Fruit fly (Drosophila melanogaster) whole organism, prepupa: ENCODE data around the gene CG42821.

Source experiments
- Blimp-1 ChIP-seq: fragments of 200-800 bp; sonication (Bioruptor generic); optimal IDR thresholded peaks from 3 replicates; lab custom pipeline; 2017; ENCODE audit warnings: missing biosample characterization, missing genetic modification characterization, mild to moderate bottlenecking, moderate library complexity, missing genetic modification reagents
- CG10631 ChIP-seq: fragments of 200-800 bp; sonication (Bioruptor generic); optimal IDR thresholded peaks from 2 replicates; lab custom pipeline; 2016; ENCODE audit warnings: missing biosample characterization, missing genetic modification characterization
- CG11294 ChIP-seq: fragments of 200-800 bp; sonication (Bioruptor generic); IDR thresholded peaks from 2 replicates; pipeline ENCODE4 v1.3.6; 2022; ENCODE audit warnings: missing biosample characterization, missing genetic modification characterization
- CG11762 ChIP-seq: fragments of 200-800 bp; sonication (Bioruptor generic); optimal IDR thresholded peaks from 3 replicates; lab custom pipeline; 2016; ENCODE audit warnings: missing biosample characterization, missing genetic modification characterization; ENCODE audit not compliant: insufficient read depth
- CG3032 ChIP-seq: fragments of 200-800 bp; optimal IDR thresholded peaks from 2 replicates; lab custom pipeline; 2019; ENCODE audit warnings: missing biosample characterization, mild to moderate bottlenecking, missing genetic modification characterization, moderate library complexity
- CG31627 ChIP-seq: fragments of 200-800 bp; sonication (Bioruptor generic); optimal IDR thresholded peaks from 3 replicates; lab custom pipeline; 2016; ENCODE audit warnings: missing biosample characterization, missing genetic modification characterization
- CG32006 ChIP-seq: fragments of 200-800 bp; sonication (Bioruptor generic); optimal IDR thresholded peaks from 3 replicates; lab custom pipeline; 2017; ENCODE audit warnings: missing biosample characterization, mild to moderate bottlenecking, missing genetic modification characterization
- CG34406 ChIP-seq: fragments of 200-800 bp; sonication (Bioruptor generic); optimal IDR thresholded peaks from 3 replicates; lab custom pipeline; 2016; ENCODE audit warnings: missing biosample characterization, missing genetic modification characterization
- CG3919 ChIP-seq: fragments of 200-800 bp; sonication (Bioruptor generic); optimal IDR thresholded peaks from 3 replicates; lab custom pipeline; 2016; ENCODE audit warnings: missing biosample characterization, missing genetic modification characterization
- CG4318 ChIP-seq: fragments of 200-800 bp; sonication (Bioruptor generic); optimal IDR thresholded peaks from 3 replicates; lab custom pipeline; 2017; ENCODE audit warnings: missing biosample characterization, mild to moderate bottlenecking, missing genetic modification characterization
- CG6163 ChIP-seq: fragments of 200-800 bp; sonication (Bioruptor generic); IDR thresholded peaks from 3 replicates; pipeline ENCODE4 v1.3.6; 2022; ENCODE audit warnings: missing biosample characterization, missing genetic modification characterization
- CG6276 ChIP-seq: fragments of 200-800 bp; sonication (Bioruptor generic); optimal IDR thresholded peaks from 2 replicates; lab custom pipeline; 2017; ENCODE audit warnings: missing biosample characterization, mild to moderate bottlenecking, missing genetic modification characterization
- CG6792 ChIP-seq: fragments of 200-800 bp; sonication (Bioruptor generic); optimal IDR thresholded peaks from 3 replicates; lab custom pipeline; 2016; ENCODE audit warnings: missing biosample characterization, missing genetic modification characterization
- CG6808 ChIP-seq: fragments of 200-800 bp; sonication (Bioruptor generic); optimal IDR thresholded peaks from 3 replicates; lab custom pipeline; 2017; ENCODE audit warnings: missing biosample characterization, missing genetic modification characterization, mild to moderate bottlenecking, moderate library complexity, missing genetic modification reagents
- CG6854 ChIP-seq: fragments of 200-800 bp; sonication (Bioruptor generic); optimal IDR thresholded peaks from 2 replicates; lab custom pipeline; 2017; ENCODE audit warnings: missing biosample characterization, mild to moderate bottlenecking, missing genetic modification characterization
- CG7368 ChIP-seq: fragments of 200-800 bp; sonication (Bioruptor generic); optimal IDR thresholded peaks from 3 replicates; lab custom pipeline; 2016; ENCODE audit warnings: missing biosample characterization, missing genetic modification characterization
- CG8119 ChIP-seq: fragments of 200-800 bp; sonication (Bioruptor generic); IDR thresholded peaks from 3 replicates; pipeline ENCODE4 v1.3.6; 2022; ENCODE audit warnings: missing biosample characterization, missing genetic modification characterization
- CG8319 ChIP-seq: fragments of 200-800 bp; sonication (Bioruptor generic); optimal IDR thresholded peaks from 3 replicates; lab custom pipeline; 2016; ENCODE audit warnings: missing biosample characterization, missing genetic modification characterization
- CG8632 ChIP-seq: fragments of 200-800 bp; sonication (Bioruptor generic); optimal IDR thresholded peaks from 3 replicates; lab custom pipeline; 2016; ENCODE audit warnings: missing biosample characterization, missing genetic modification characterization
- CG9139 ChIP-seq: fragments of 200-800 bp; sonication (Bioruptor generic); optimal IDR thresholded peaks from 3 replicates; lab custom pipeline; 2017; ENCODE audit warnings: missing biosample characterization, mild to moderate bottlenecking, missing genetic modification characterization
- Eip75B ChIP-seq: fragments of 200-800 bp; sonication (Bioruptor generic); optimal IDR thresholded peaks from 3 replicates; lab custom pipeline; 2016; ENCODE audit warnings: missing biosample characterization, missing genetic modification characterization
- Ets21C ChIP-seq: fragments of 200-800 bp; sonication (Bioruptor generic); optimal IDR thresholded peaks from 3 replicates; lab custom pipeline; 2016; ENCODE audit warnings: missing biosample characterization, missing genetic modification characterization
- Ets96B ChIP-seq: fragments of 200-800 bp; optimal IDR thresholded peaks from 2 replicates; lab custom pipeline; 2019; ENCODE audit warnings: missing biosample characterization, mild to moderate bottlenecking, missing genetic modification characterization, moderate library complexity
- Gug ChIP-seq: fragments of 200-800 bp; sonication (Bioruptor generic); IDR thresholded peaks from 2 replicates; pipeline ENCODE4 v1.3.6; 2022; ENCODE audit warnings: missing biosample characterization, missing genetic modification characterization
- Hr39 ChIP-seq: fragments of 200-800 bp; sonication (Bioruptor generic); optimal IDR thresholded peaks from 2 replicates; lab custom pipeline; 2016; ENCODE audit warnings: missing biosample characterization, missing genetic modification characterization
- Lpt ChIP-seq: fragments of 200-800 bp; sonication (Bioruptor generic); optimal IDR thresholded peaks from 3 replicates; lab custom pipeline; 2016; ENCODE audit warnings: missing biosample characterization, missing genetic modification characterization
- Met ChIP-seq: fragments of 200-800 bp; sonication (Bioruptor generic); optimal IDR thresholded peaks from 3 replicates; lab custom pipeline; 2016; ENCODE audit warnings: missing biosample characterization, missing genetic modification characterization
- OdsH ChIP-seq: fragments of 200-800 bp; sonication (Bioruptor generic); optimal IDR thresholded peaks from 3 replicates; lab custom pipeline; 2016; ENCODE audit warnings: missing biosample characterization, missing genetic modification characterization
- Sox102F ChIP-seq: fragments of 200-800 bp; sonication (Bioruptor generic); optimal IDR thresholded peaks from 2 replicates; lab custom pipeline; 2016; ENCODE audit warnings: missing biosample characterization, mild to moderate bottlenecking, missing genetic modification characterization
- Sox14 ChIP-seq: fragments of 200-800 bp; sonication (Bioruptor generic); optimal IDR thresholded peaks from 3 replicates; lab custom pipeline; 2016; ENCODE audit warnings: missing biosample characterization, missing genetic modification characterization
- Sox15 ChIP-seq: fragments of 200-800 bp; sonication (Bioruptor generic); optimal IDR thresholded peaks from 3 replicates; lab custom pipeline; 2016; ENCODE audit warnings: missing biosample characterization, missing genetic modification characterization
- achi ChIP-seq: fragments of 200-800 bp; sonication (Bioruptor generic); optimal IDR thresholded peaks from 3 replicates; lab custom pipeline; 2016; ENCODE audit warnings: missing biosample characterization, missing genetic modification characterization
- acj6 ChIP-seq: fragments of 200-800 bp; sonication (Bioruptor generic); optimal IDR thresholded peaks from 3 replicates; lab custom pipeline; 2016; ENCODE audit warnings: missing biosample characterization, missing genetic modification characterization
- cyc ChIP-seq: fragments of 200-800 bp; sonication (Bioruptor generic); optimal IDR thresholded peaks from 3 replicates; lab custom pipeline; 2016; ENCODE audit warnings: missing biosample characterization, missing genetic modification characterization
- dac ChIP-seq: fragments of 200-800 bp; sonication (Bioruptor generic); optimal IDR thresholded peaks from 2 replicates; lab custom pipeline; 2017; ENCODE audit warnings: missing biosample characterization, mild to moderate bottlenecking, missing genetic modification characterization
- dsx ChIP-seq: fragments of 200-800 bp; optimal IDR thresholded peaks from 3 replicates; lab custom pipeline; 2019; ENCODE audit warnings: missing biosample characterization, mild to moderate bottlenecking, missing genetic modification characterization, moderate library complexity; ENCODE audit not compliant: poor library complexity, severe bottlenecking
- esn ChIP-seq: fragments of 200-800 bp; sonication (Bioruptor generic); optimal IDR thresholded peaks from 2 replicates; lab custom pipeline; 2016; ENCODE audit warnings: missing biosample characterization, mild to moderate bottlenecking, missing genetic modification characterization, moderate library complexity
- fd59A ChIP-seq: fragments of 200-800 bp; sonication (Bioruptor generic); optimal IDR thresholded peaks from 2 replicates; lab custom pipeline; 2017; ENCODE audit warnings: missing biosample characterization, mild to moderate bottlenecking, missing genetic modification characterization, missing genetic modification reagents
- fkh ChIP-seq: fragments of 200-800 bp; sonication (Bioruptor generic); optimal IDR thresholded peaks from 3 replicates; lab custom pipeline; 2017; ENCODE audit warnings: missing biosample characterization, mild to moderate bottlenecking, missing genetic modification characterization, moderate library complexity
- lz ChIP-seq: fragments of 200-800 bp; sonication (Bioruptor generic); optimal IDR thresholded peaks from 3 replicates; lab custom pipeline; 2016; ENCODE audit warnings: missing biosample characterization, missing genetic modification characterization
- net ChIP-seq: fragments of 200-800 bp; sonication (Bioruptor generic); optimal IDR thresholded peaks from 3 replicates; lab custom pipeline; 2016; ENCODE audit warnings: missing biosample characterization, missing genetic modification characterization
- salr ChIP-seq, 2 experiments: fragments of 200-800 bp; sonication (Bioruptor generic); optimal IDR thresholded peaks; 3 replicates each; lab custom pipeline; 2016 to 2018; ENCODE audit warnings: missing biosample characterization in 2 of 2, missing genetic modification characterization in 2 of 2, mild to moderate bottlenecking in 1 of 2
- spab ChIP-seq: fragments of 200-800 bp; sonication (Bioruptor generic); optimal IDR thresholded peaks from 2 replicates; lab custom pipeline; 2017; ENCODE audit warnings: missing biosample characterization, mild to moderate bottlenecking, missing genetic modification characterization, missing genetic modification reagents
- ss ChIP-seq, 2 experiments: fragments of 200-800 bp; sonication (Bioruptor generic); optimal IDR thresholded peaks; 2 replicates in 1 of 2; 3 replicates in 1 of 2; lab custom pipeline; 2017 to 2018; ENCODE audit warnings: mild to moderate bottlenecking in 2 of 2, missing biosample characterization in 2 of 2, missing genetic modification characterization in 2 of 2, moderate library complexity in 1 of 2
- topi ChIP-seq: fragments of 200-800 bp; sonication (Bioruptor generic); optimal IDR thresholded peaks from 3 replicates; lab custom pipeline; 2016; ENCODE audit warnings: missing biosample characterization, missing genetic modification characterization
- vri ChIP-seq: fragments of 200-800 bp; sonication (Bioruptor generic); optimal IDR thresholded peaks from 3 replicates; lab custom pipeline; 2016; ENCODE audit warnings: missing biosample characterization, mild to moderate bottlenecking, missing genetic modification characterization

The CG42821 gene

DNA sequence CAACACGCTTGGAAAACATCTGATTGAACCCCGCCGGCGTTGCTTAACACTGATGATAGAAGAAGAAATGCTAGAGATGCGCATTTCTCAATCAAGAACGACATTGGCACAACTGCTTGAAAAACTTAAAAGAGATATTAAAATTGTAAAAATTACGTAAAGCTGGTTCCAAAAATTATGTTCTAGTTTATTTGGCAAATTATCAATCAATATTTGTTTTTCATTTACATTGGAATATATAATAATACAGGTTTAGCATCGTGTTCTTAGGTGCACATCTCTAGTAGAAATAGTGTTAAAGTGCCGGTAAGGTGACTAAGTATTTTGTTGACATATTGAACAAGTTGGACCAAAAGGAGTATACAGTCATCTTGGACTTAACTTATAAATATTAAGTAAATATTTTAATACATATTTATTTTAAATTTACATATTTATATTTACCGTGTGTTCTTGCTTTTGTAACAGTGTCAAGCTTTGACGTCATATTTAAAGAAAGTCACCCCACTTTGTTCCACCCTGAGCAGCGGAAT lies 21.5 kb upstream of the CG42821 start, which contains the start of the genes Brf and sds22 (continued):
- TF ChIP-seq topi (GFP tag; lab: Kevin White, UChicago) (peak; percentile 96), Sox15 (GFP tag; lab: Kevin White, UChicago) (peak; percentile 94), Eip75B (peak; percentile 94), CG8319 (GFP tag; lab: Kevin White, UChicago) (peak; percentile 92), CG3032 (peak; percentile 96), Lpt (GFP tag; lab: Kevin White, UChicago) (peak; percentile 91), achi (peak; percentile 95), Sox14 (GFP tag; lab: Kevin White, UChicago) (peak; percentile 96), CG6163 (peak; percentile 91), CG8119 (GFP tag; lab: Robert Waterston, UW) (peak; percentile 88), CG6792 (GFP tag; lab: Kevin White, UChicago) (peak; percentile 93), vri (GFP tag; lab: Kevin White, UChicago) (peak; percentile 90), dsx (peak; percentile 91), lz (peak; percentile 97), Hr39 (GFP tag; lab: Kevin White, UChicago) (peak; percentile 98), CG4318 (GFP tag; lab: Kevin White, UChicago) (peak; percentile 93), Met (GFP tag; lab: Kevin White, UChicago) (peak; percentile 96), CG34406 (GFP tag; lab: Kevin White, UChicago) (peak; percentile 94), CG6808 (GFP tag; lab: Kevin White, UChicago) (peak; percentile 86), CG3919 (GFP tag; lab: Kevin White, UChicago) (peak; percentile 95), Ets96B (peak; percentile 92), CG11762 (GFP tag; lab: Kevin White, UChicago) (peak; percentile 92)

DNA sequence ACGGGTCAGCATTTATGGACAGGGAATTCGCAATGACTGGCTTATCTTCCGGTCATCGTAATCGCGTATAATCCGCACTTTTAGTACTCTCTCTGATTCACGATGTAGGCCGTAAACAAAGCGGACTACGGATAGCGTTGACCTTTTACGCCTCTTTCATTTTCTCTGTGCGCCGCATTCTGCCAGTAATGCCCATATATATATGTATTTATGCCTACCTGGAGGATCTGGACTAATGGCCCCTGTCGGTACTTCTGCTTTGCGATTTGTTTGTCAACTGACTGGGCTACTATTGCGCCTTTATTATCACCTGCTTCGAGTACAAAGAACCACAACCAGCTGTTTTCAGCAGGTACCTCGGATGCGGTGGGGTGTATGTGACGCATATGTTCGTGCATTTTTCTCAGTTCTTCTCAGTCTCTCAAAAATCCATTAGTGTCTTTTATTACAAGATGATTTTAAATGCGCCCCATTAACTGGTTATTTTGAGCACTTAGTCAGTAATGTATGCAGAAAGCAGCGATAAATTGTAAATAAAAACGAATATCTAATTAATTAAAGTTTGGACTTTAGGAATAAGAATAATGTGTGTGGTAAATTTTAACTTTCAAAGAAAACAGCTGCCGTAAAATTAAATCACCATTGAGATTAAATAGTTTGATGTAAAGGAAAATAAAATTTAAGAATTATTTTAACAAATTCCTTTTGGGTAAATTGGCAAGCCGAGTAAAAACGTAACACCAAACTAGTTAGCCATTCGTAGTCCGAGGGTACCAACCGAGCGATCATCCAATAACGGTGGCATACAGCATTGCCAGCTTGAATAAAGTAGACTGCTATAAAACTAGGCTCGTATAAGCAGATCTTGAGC lies 18.3 kb upstream of the CG42821 start, which contains the start of gene CREG:
TSS of gene CREG (minus strand) at position 323 of the 871 bp plus-strand sequence.
- TF ChIP-seq esn (GFP tag; lab: Kevin White, UChicago): peak; percentile 72
- peak; percentile 38 for TF ChIP-seq CG8632
- no peak for TF ChIP-seq CG9139
- no peak for TF ChIP-seq dsx
- TF ChIP-seq CG6792 (GFP tag; lab: Kevin White, UChicago): peak; percentile 35
- no peak for TF ChIP-seq dac (GFP tag; lab: Kevin White, UChicago)
- peak; percentile 12 for TF ChIP-seq CG6854 (GFP tag; lab: Kevin White, UChicago)
- peak; percentile 33; the same call in 1 of the 3 replicates for TF ChIP-seq CG6163
- peak; percentile 44 for TF ChIP-seq net (GFP tag; lab: Kevin White, UChicago)
- no peak for TF ChIP-seq CG11294 (GFP tag; lab: Robert Waterston, UW)
- peak; percentile 12 for TF ChIP-seq CG7368 (GFP tag; lab: Kevin White, UChicago)
- peak; percentile 11 for TF ChIP-seq Blimp-1
- peak; percentile 38 for TF ChIP-seq CG31627 (GFP tag; lab: Kevin White, UChicago)
- TF ChIP-seq spab (GFP tag; lab: Kevin White, UChicago): peak; percentile 2
- peak; percentile 20 for TF ChIP-seq fkh (GFP tag; lab: Kevin White, UChicago)
- peak in 1 of 2 experiments; percentile 73 for TF ChIP-seq salr (GFP tag; optimal IDR thresholded peaks at IDR 0.05; lab: Kevin White, UChicago)
- peak; percentile 53 for TF ChIP-seq CG3919 (GFP tag; lab: Kevin White, UChicago)
- TF ChIP-seq acj6 (GFP tag; lab: Kevin White, UChicago): peak; percentile 32
- TF ChIP-seq ss (GFP tag; optimal IDR thresholded peaks at IDR 0.05; lab: Kevin White, UChicago): peak; percentile 5 to 24
- peak; percentile 36 for TF ChIP-seq CG4318 (GFP tag; lab: Kevin White, UChicago)
- TF ChIP-seq Ets21C (GFP tag; lab: Kevin White, UChicago): peak; percentile 30
- no peak for TF ChIP-seq Gug
- peak; percentile 57 for TF ChIP-seq OdsH
- TF ChIP-seq Ets96B: no peak
- TF ChIP-seq Eip75B: peak; percentile 51
- TF ChIP-seq cyc (GFP tag; lab: Kevin White, UChicago): peak; percentile 34
- peak; percentile 65 for TF ChIP-seq topi (GFP tag; lab: Kevin White, UChicago)
- peak; percentile 22 for TF ChIP-seq CG6276
- peak; percentile 69 for TF ChIP-seq CG32006
- TF ChIP-seq Sox102F: peak; percentile 57
- peak; percentile 10 for TF ChIP-seq CG10631 (GFP tag; lab: Kevin White, UChicago)
- TF ChIP-seq lz: peak; percentile 43
- TF ChIP-seq fd59A (GFP tag; lab: Kevin White, UChicago): no peak
- no peak for TF ChIP-seq CG3032
